Worm (Caenorhabditis elegans): ENCODE measurements around the gene srxa-8.

srxa-8 gene

ce11 chrX:13262195-13262594 lies 46.5 kb downstream of the srxa-8 start, which contains the start of gene K09A11.1:
Gene K09A11.1, plus strand, starts transcription at chrX:13262495.
- TF ChIP-seq elt-3 (tag; optimal IDR thresholded peaks at IDR 0.05) (no peak), nhr-76 (tag; optimal IDR thresholded peaks at IDR 0.05) (no peak), blmp-1 (tag; optimal IDR thresholded peaks at IDR 0.05) (no peak), mef-2 (tag; optimal IDR thresholded peaks at IDR 0.05) (no peak), tlp-1 (tag; optimal IDR thresholded peaks at IDR 0.05) (no peak), hlh-4 (tag; optimal IDR thresholded peaks at IDR 0.05) (no peak), irx-1 (tag; optimal IDR thresholded peaks at IDR 0.05) (no peak)

DNA sequence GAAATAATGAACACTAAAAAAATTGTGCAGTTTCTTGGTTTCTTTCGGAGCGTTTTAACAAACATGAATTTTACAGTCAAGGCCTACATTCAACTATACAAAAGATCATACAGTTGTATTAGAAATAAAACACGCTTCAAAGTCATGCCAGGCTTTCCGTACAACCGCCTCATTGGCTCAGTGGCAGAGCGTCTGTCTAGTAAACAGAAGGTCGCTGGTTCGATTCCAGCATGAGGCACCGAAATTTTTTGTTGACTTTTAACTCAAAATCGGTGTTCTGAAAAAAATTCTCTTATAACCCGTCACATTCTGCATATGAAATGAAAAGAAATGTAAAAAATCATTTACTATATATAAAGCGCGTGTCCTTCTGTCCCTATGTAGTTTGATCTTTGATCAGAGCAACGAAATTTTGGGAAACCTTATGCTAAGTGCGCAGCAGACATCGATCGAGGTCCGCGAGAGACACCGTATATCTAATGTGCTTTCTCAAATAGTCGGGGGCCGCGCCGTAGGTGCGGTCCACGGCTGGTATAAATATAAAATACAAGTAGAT lies 47.5 kb downstream of the srxa-8 start:
- TF ChIP-seq elt-2 (tag; optimal IDR thresholded peaks at IDR 0.05) (peak; percentile 0), snpc-4 (tag; optimal IDR thresholded peaks at IDR 0.05) (peak; percentile 11), nhr-71 (tag; optimal IDR thresholded peaks at IDR 0.05) (peak; percentile 8)

- TF ChIP-seq tlp-1 (tag; optimal IDR thresholded peaks at IDR 0.05) (peak; percentile 77), elt-2 (tag; optimal IDR thresholded peaks at IDR 0.05) (peak; percentile 82), ceh-88 (GFP tag; IDR thresholded peaks at IDR 0.05) (no peak), swsn-7 (tag; optimal IDR thresholded peaks at IDR 0.05) (no peak), efl-1 (optimal IDR thresholded peaks at IDR 0.05) (no peak), efl-1 (GFP tag; optimal IDR thresholded peaks at IDR 0.05 in 1 of 2) (peak in 1 of 2 experiments; percentile 41)
These were observed 51.1 kb downstream of the srxa-8 start, which contains the start of gene K08H2.10 for ce11 chrX:13257577-13257976. Gene K08H2.10, plus strand, starts transcription at chrX:13257806.
